Worm (Caenorhabditis elegans) whole organism, late embryonic: ENCODE data around the gene ilys-4.

ENCODE experiments used
- C38D4.7 ChIP-seq: fragments of 200-800 bp; sonication (Bioruptor generic); optimal IDR thresholded peaks from 2 replicates; lab custom pipeline; 2018; ENCODE audit warnings: mild to moderate bottlenecking, missing genetic modification characterization, moderate library complexity, missing compliant biosample characterization
- F13H6.1 ChIP-seq: sonication (generic microtip); optimal IDR thresholded peaks from 2 replicates; lab custom pipeline; 2016; ENCODE audit warnings: missing genetic modification characterization, missing compliant biosample characterization
- ama-1 ChIP-seq: fragments of 150-350 bp; optimal IDR thresholded peaks from 2 replicates; lab custom pipeline; 2014
- ceh-14 ChIP-seq: sonication (generic microtip); optimal IDR thresholded peaks from 2 replicates; lab custom pipeline; 2016; ENCODE audit warnings: missing genotype, missing genetic modification characterization, missing compliant biosample characterization
- ceh-22 ChIP-seq: sonication (generic microtip); optimal IDR thresholded peaks from 2 replicates; lab custom pipeline; 2017; ENCODE audit warnings: missing biosample characterization, missing genetic modification characterization
- dve-1 ChIP-seq: sonication (generic microtip); optimal IDR thresholded peaks from 2 replicates; lab custom pipeline; 2017; ENCODE audit warnings: antibody characterized with exemption, mild to moderate bottlenecking, missing genetic modification characterization, missing compliant biosample characterization
- gmeb-2 ChIP-seq: sonication (generic microtip); optimal IDR thresholded peaks from 2 replicates; lab custom pipeline; 2016; ENCODE audit warnings: missing genetic modification characterization, inconsistent platforms, missing compliant biosample characterization
- nfya-1 ChIP-seq: sonication (generic microtip); optimal IDR thresholded peaks from 2 replicates; lab custom pipeline; 2017; ENCODE audit warnings: missing genetic modification characterization, mild to moderate bottlenecking, missing compliant biosample characterization, antibody characterized with exemption, moderate library complexity
- npax-4 ChIP-seq: sonication (generic microtip); optimal IDR thresholded peaks from 2 replicates; lab custom pipeline; 2016; ENCODE audit warnings: missing genetic modification characterization, missing compliant biosample characterization
- sox-2 ChIP-seq: fragments of 200-800 bp; sonication (Bioruptor generic); IDR thresholded peaks from 2 replicates; pipeline ENCODE4 v1.3.6; 2022; ENCODE audit warnings: missing genetic modification reagents, missing genetic modification characterization, missing compliant biosample characterization
- tbx-2 ChIP-seq: sonication (generic microtip); optimal IDR thresholded peaks from 2 replicates; lab custom pipeline; 2016; ENCODE audit warnings: missing genetic modification characterization, missing compliant biosample characterization

DNA sequence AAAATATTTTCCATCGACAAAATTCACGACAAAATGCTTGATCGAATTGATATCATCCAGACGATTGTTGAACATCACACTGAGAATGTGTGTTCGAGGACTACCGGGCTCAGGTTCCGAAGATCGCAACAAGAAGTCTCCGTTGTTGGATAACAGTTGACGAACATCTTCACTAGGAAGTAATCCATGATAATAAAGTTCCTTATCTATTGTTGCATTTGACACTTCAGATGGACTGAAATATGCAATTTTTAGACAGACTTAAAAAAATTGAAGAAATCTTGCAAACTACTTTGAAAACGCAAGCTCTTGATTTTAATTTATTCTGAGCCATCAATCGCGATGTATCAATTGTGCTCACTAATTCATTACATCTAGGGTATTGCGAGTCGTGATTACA is 20.1 kb downstream of the ilys-4 start:
- TF ChIP-seq nfya-1 (tag; lab: Kevin White, UChicago) (no peak), gmeb-2 (tag; lab: Kevin White, UChicago) (no peak), ceh-22 (tag; lab: Kevin White, UChicago) (no peak), ama-1 (lab: Kevin White, UChicago) (no peak), C38D4.7 (no peak), npax-4 (no peak), F13H6.1 (tag; lab: Kevin White, UChicago) (no peak), dve-1 (tag; lab: Kevin White, UChicago) (no peak), ceh-14 (no peak), sox-2 (GFP tag; lab: Robert Waterston, UW) (no peak), tbx-2 (tag; lab: Kevin White, UChicago) (no peak)
